Fruit fly (Drosophila melanogaster) whole organism, larva: ENCODE results near the gene CG9801.
A peak's percentile ranks its signal among the peaks of the same experiment; 100 is the strongest.

Source experiments
- noc ChIP-seq: fragments of 200-800 bp; sonication (Bioruptor generic); optimal IDR thresholded peaks from 3 replicates; lab custom pipeline; 2019; ENCODE audit warnings: missing biosample characterization, mild to moderate bottlenecking, missing genetic modification characterization, moderate library complexity

The CG9801 gene

DNA sequence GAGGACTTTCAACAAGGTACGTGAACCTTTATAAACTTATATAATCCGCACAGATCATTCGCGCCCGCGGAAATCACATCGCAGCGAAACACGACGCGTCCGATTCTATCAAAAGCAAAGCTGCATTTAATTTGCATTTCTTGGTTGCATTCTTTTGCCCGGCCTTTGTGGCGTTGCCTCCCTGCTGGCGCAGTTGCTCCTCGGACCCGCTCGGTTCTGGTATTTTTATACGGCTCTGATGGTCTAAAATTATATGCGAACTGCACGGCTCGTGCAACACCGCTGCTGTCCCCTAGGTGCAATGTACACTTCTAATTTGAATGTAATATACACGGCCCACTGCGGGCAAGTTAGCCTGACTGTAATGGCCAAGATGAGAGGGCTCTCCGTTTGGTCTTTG is 29.1 kb downstream of the CG9801 start, which contains the start of gene Cks85A:
Gene Cks85A, minus strand, starts transcription at position 101 of the 400 bp plus-strand sequence.
- TF ChIP-seq noc (tag; lab: Kevin White, UChicago): no peak

DNA sequence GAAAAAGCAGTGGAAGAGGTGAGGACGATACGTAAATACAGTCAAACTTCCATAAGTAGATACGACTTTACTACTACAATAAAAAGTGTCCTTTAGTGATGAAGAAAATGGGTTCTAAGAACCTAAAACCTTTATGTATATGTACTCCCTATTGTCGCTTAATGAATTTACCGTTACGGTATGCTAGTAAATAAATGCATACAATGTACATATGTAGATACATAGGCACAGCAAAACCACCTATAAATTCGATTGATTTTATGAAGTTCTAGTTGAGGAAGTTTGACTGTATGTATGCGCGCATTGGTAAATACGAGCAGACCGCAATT is 31.0 kb downstream of the CG9801 start:
- TF ChIP-seq noc (tag; lab: Kevin White, UChicago): no peak

DNA sequence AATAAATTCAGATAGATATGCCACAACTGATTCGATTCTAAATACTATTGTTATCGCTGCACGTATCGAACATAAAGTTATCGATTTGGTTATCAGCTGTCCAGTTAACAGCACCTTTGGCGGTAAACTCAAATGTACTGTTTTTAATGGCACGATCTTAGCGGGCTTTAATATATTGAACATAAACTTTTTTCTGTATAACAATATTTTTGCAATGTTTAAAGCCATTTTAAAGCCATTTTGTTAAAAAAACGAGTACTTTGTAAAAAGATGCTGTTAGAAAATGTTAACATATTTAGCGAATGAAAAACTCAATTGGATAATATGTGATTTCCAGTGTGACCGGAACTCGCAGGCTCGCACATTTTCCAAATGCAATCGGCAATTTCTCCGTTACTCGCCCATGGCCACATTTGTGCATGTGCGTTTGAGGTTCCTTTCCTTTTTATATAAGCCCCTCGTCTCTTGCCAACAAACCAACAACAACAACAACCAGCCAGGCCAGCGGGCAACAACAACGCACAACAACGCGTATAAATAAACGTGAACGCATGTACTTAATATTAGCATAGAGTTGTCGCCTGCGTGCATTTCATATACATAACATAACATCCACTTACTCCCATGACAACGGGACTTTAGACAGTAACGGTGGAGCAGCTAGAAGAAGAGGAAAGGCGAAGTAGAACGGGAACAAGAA is 31.5 kb downstream of the CG9801 start, which contains the start of gene TMEM216:
Gene TMEM216, plus strand, starts transcription at position 393 of the 700 bp plus-strand sequence.
- TF ChIP-seq noc (tag; lab: Kevin White, UChicago): no peak

DNA sequence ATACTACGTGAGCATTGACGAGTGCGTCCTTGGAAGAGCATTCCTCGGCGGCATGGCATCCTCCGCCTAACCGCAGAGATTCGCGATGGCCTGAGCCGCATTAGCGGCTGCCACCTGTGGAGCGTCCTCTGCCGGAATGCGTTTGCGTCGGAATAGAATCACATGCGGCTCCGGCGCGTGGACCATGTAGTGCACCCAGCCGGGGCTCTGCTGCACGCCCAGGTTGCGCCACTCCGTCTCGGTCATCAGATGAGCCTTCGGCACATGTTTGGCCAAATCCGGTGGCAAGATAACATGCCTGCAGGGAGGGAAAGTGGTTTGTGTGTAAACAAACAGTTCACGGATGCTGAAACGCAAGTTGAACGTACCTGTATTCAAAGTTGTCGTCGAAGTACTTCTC is 32.1 kb downstream of the CG9801 start:
- no peak for TF ChIP-seq noc (tag; lab: Kevin White, UChicago)

DNA sequence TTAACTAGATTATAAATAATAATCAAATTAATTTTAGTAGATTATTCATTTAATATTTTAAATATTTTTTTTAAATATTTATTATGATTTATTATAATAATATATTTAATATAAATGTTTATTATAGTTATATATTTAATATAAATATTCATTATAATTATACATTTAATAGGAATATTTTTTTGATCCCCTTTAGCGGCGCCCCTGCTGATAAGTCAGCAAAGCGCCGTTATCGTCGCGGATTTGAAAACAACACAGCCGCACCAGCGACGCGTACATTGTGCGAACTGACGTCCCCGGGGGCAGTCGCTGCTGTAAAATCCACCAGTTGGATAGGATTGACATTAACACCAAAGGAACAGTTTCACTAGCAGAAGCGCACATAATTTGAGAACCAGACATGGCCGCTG is 34.7 kb downstream of the CG9801 start, which contains the start of gene CG8112:
Gene CG8112, plus strand, starts transcription at position 212 of the 410 bp plus-strand sequence.
- no peak for TF ChIP-seq noc (tag; lab: Kevin White, UChicago)

DNA sequence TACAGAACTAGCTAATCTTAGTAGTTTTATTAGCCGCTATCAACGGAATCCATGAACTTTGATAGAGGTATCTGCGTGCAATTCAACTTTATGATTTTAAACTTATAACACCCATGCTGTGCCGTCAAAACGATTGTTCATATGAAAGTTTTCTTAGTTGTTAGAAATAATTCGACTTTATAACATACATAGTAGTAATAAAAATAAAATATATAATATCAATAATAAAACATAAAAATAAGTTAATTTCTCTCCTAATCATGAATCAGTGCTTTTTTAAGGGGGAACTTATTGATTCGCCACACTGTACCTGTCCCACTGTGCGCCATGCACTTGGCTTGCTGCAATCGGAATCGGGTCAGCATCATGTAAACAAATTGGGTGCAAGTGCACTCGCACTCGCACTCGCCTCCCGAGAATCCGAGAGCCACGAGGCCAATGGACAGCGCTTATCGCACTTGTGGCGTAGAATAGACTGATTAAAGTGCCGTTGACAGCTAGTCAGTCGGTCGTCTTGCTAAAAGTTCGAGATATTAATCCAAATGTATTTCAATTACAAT is 35.5 kb downstream of the CG9801 start:
- TF ChIP-seq noc (tag; lab: Kevin White, UChicago): peak; percentile 15

DNA sequence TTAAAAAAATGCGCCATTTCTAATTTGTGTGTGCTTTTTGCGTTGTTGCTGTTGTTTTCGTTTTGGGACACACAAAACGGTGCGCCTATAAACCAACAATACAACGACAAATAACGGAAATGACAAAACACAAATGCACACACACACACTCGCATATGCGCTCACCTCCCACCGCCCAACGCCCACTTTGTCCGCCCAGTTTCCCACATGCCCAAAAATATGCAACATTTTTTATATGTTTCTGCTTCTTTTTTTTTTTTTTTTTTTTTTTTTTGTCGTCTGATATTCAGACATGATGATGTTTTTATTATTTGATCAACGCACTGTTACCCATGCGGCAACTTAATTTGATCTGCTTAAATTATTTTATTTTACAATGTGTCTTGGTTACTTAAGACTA is 40.3 kb downstream of the CG9801 start:
- no peak for TF ChIP-seq noc (tag; lab: Kevin White, UChicago)

DNA sequence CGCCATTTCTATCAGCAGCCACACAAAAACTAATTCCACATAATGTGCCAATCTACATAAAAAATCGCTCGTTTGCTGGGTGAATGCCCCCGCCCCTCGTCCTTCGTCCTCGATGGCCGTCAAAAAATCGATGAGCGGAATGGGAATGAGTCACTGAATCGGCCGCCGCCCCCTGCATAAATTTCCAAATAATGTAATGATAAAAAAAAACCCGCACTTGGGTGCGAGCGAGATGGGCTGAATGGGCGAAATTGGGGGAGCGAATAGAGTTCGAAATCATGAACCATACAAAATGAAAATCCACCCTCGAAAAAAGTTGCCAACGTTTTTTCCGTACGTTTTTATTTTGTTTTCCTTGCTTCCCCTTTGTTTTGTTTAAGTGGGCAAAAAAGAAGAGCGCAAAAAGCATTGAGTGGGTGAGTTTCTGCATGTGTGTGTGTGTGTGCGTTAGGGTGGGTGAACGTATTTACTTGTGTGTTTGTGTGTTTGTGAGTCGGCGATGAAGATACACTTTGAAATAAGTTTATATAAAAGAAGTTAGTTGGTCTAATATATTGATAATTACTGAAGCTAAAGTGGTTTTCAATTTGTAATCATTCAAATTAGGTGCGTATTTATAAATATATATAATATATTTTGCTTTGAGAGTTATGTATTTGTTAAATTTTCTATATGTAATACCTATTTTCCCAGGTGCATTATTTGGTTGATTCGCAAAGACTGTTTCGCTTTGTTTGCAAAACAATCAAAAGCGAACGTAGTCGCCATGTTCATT is 42.0 kb downstream of the CG9801 start:
- TF ChIP-seq noc (tag; lab: Kevin White, UChicago): no peak

DNA sequence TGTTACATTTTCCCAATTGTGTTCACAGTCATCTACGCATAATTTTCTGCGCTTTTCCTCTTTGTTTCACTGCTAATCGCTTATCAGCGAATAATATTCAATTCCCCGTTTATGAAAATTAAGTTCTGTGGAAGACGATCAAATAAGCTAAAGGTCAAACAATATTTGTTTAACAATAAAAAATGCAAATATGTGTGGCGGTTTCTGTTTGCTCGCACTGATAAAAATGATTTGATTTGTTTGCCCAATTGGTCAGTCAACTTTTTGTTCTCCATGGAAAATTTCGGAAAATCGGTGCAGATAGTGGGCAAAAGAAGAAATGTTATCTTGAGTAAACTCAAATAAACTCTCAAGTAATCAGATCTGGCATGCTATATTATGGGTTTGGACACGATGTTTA is 42.8 kb downstream of the CG9801 start:
- no peak for TF ChIP-seq noc (tag; lab: Kevin White, UChicago)

DNA sequence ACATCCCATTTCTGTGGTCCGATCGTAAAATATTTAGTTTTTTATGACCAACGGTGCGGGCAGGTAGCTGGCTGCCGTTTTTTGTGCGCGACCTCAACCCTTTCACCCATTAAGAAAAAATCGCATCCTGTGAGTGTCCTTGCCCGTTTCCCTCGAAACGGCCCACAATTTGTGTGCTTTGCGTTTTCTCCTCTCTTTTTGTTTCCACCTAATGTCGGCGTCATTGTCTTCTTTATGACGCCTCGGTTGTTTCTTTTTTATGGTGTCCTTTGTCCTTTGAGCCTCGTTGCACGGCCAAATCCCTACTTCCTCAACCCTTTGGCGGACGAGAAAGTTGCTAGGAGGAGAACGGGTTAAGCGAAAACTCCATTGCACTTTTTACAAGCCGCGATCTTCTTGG is 46.3 kb downstream of the CG9801 start:
- no peak for TF ChIP-seq noc (tag; lab: Kevin White, UChicago)

DNA sequence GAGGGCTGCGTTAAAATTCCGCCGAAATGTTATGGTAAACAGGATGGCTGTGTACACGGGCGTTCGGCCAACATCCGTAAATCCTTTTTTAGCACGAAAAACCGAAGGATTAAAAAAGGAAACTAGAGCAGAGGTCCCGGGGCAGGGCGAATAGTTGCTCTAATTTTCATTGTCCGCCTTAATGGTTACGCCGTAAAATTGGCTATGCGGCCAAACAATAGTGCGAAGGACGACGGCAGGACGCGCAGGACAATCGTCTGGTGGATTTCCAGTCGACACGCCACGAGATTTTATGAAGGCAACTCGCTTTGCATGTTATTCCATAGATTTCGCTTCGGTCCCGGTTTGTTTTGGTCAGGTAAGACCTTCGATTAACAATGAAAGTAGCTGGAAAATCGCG is 46.8 kb downstream of the CG9801 start:
- TF ChIP-seq noc (tag; lab: Kevin White, UChicago): no peak

DNA sequence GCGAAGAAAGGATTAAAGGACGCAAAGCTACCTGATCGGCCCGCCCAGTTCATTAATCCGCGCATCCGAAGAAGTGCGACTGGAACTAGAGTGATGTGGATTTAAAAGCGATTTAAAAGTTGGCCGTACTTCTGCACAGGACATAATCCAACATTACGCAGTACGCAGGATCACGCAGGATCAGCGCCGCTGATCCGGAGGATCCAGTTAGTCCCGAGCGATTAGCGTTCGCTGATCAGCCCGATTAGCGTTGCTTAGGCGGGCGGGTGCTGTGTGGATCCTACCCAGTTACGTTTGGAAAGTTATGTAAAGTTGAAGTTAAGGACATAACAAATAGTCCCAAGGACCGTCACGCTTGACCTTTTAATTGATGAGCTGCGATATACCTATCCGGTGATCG is 48.2 kb downstream of the CG9801 start:
- TF ChIP-seq noc (tag; lab: Kevin White, UChicago): no peak

DNA sequence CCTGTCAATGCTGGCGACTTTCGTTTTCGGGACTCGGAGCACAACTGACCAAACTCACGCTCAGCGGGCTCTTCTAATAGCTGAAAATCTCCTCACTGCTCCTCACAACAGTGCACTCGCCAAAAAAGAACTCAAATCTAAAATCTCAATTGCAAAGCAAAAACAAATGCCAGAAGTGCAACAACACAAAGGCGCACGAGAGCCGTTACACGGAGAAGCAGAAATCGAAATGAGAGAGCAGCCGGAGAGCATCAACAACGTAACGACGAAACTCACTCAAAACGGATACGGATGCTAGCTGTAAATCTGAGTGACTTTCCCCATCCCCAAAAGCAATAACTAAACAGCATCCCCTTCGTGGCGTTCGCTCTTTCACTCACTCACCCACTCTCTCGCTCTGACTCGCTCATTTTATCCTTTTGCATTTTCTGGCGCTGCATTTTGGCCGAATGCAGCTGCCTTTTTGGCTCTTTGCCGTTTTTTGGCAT is 49.7 kb downstream of the CG9801 start, which contains the start of gene hb:
Gene hb, minus strand, starts transcription at position 51 of the 488 bp plus-strand sequence.
- TF ChIP-seq noc (tag; lab: Kevin White, UChicago): no peak

DNA sequence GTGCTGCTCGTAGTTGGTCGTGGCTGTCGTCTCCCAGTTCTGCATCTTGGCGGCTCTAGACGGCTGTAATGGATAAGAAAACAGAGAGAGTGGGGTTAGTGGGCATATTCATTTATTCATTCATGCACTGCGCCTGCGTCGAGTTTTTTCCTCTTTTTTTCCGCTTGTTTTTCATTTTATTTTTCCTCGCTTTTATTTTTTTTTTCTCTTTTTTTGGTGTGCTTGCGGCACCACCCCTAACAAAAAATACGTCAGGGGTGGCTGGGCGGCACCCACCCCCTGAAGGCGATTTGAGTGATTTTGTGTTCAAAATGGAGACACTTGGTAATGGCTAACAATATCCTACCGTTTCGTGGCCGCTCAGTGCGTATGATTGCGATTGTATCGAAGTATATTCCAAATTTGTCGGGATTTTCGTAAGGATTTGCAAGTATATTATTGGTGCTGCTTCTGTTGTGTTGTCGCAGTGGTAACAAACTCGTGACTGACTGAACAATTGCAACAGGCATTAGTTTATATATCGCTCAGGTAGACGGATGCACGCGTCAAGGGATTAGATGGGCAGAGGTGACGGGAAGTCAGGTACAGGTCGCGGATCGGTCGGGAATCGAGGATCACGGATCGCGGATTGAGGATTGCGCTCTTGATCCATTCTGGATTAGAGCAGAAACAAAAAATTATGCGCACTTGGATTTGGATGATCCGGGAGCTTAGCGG is 53.2 kb downstream of the CG9801 start:
- TF ChIP-seq noc (tag; lab: Kevin White, UChicago): no peak

DNA sequence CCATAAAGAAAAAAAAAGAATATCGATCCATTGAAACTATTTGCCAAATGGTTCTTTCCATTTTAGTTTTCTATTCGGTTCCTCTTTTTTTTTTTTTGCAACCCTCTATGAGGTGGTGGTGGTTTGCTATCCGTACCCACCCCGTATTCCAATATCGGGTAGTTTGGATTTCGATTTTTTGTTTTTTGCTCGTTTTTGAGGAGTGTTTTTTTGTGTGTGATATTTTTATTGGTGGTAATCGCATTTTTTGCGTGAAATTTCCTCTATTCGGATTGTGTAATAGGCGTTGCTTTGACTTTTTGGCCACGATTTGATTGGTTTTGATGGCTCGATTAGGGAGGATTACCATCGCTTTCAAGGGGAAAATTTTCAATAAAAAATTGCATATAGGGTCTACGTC is 61.0 kb downstream of the CG9801 start:
- TF ChIP-seq noc (tag; lab: Kevin White, UChicago): no peak
